Worm (Caenorhabditis elegans): Measurements from ENCODE around the gene ocr-1.

Gene ocr-1

ce11 chrV:10720303-10720847 is 43.8 kb upstream of the ocr-1 start (continued):
- TF ChIP-seq tbx-7 (tag; optimal IDR thresholded peaks at IDR 0.05): no peak
- no peak for TF ChIP-seq K02D7.2 (tag; optimal IDR thresholded peaks at IDR 0.05)
- TF ChIP-seq sdc-2 (tag; optimal IDR thresholded peaks at IDR 0.05): no peak
- TF ChIP-seq C08G9.2 (tag; optimal IDR thresholded peaks at IDR 0.05): no peak

- TF ChIP-seq eyg-1 (tag; optimal IDR thresholded peaks at IDR 0.05) (no peak), ceh-2 (tag; optimal IDR thresholded peaks at IDR 0.05) (no peak), nfya-1 (tag; optimal IDR thresholded peaks at IDR 0.05) (no peak), lin-11 (tag; optimal IDR thresholded peaks at IDR 0.05) (no peak), ceh-45 (GFP tag; IDR thresholded peaks at IDR 0.05) (no peak), C08G9.2 (tag; optimal IDR thresholded peaks at IDR 0.05) (no peak), ceh-34 (tag; optimal IDR thresholded peaks at IDR 0.05) (no peak), ttx-3 (tag; optimal IDR thresholded peaks at IDR 0.05) (no peak), sdc-2 (tag; optimal IDR thresholded peaks at IDR 0.05) (no peak), zip-5 (tag; optimal IDR thresholded peaks at IDR 0.05) (no peak), elt-2 (tag; optimal IDR thresholded peaks at IDR 0.05) (no peak), fkh-10 (GFP tag; optimal IDR thresholded peaks at IDR 0.05) (no peak), unc-3 (GFP tag; conservative IDR thresholded peaks at IDR 0.05) (no peak), unc-3 (tag; optimal IDR thresholded peaks at IDR 0.05) (no peak), unc-55 (GFP tag; optimal IDR thresholded peaks at IDR 0.05) (no peak), sox-4 (tag; optimal IDR thresholded peaks at IDR 0.05) (no peak), unc-42 (tag; optimal IDR thresholded peaks at IDR 0.05) (no peak), C38D4.7 (GFP tag; optimal IDR thresholded peaks at IDR 0.05) (no peak), pqm-1 (tag; optimal IDR thresholded peaks at IDR 0.05) (no peak), gmeb-2 (tag; optimal IDR thresholded peaks at IDR 0.05) (no peak), pat-9 (tag; optimal IDR thresholded peaks at IDR 0.05) (no peak)
These were observed 43.3 kb upstream of the ocr-1 start for ce11 chrV:10720876-10721275.

- TF ChIP-seq ceh-31 (tag; optimal IDR thresholded peaks at IDR 0.05) (peak; percentile 2), dve-1 (tag; optimal IDR thresholded peaks at IDR 0.05) (no peak), C08G9.2 (tag; optimal IDR thresholded peaks at IDR 0.05) (no peak), unc-42 (tag; optimal IDR thresholded peaks at IDR 0.05) (peak; percentile 99)
These were observed 42.9 kb upstream of the ocr-1 start for ce11 chrV:10721304-10721703.

ce11 chrV:10721912-10722426 is 42.2 kb upstream of the ocr-1 start:
- TF ChIP-seq npax-4 (tag; optimal IDR thresholded peaks at IDR 0.05) (no peak), unc-3 (GFP tag; conservative IDR thresholded peaks at IDR 0.05) (no peak), unc-3 (tag; optimal IDR thresholded peaks at IDR 0.05) (no peak), rnt-1 (tag; optimal IDR thresholded peaks at IDR 0.05) (no peak), nhr-11 (tag; optimal IDR thresholded peaks at IDR 0.05) (no peak), ceh-19 (GFP tag; optimal IDR thresholded peaks at IDR 0.05) (no peak), ama-1 (optimal IDR thresholded peaks at IDR 0.05) (no peak), fkh-6 (tag; optimal IDR thresholded peaks at IDR 0.05) (no peak), unc-86 (tag; optimal IDR thresholded peaks at IDR 0.05) (no peak), fkh-10 (GFP tag; optimal IDR thresholded peaks at IDR 0.05) (no peak), hlh-13 (GFP tag; optimal IDR thresholded peaks at IDR 0.05) (no peak), eyg-1 (tag; optimal IDR thresholded peaks at IDR 0.05) (no peak)

- TF ChIP-seq elt-2 (tag; optimal IDR thresholded peaks at IDR 0.05) (no peak), ref-2 (tag; optimal IDR thresholded peaks at IDR 0.05) (no peak), ztf-16 (tag; optimal IDR thresholded peaks at IDR 0.05) (no peak), pat-9 (tag; optimal IDR thresholded peaks at IDR 0.05) (no peak), F13H6.1 (tag; optimal IDR thresholded peaks at IDR 0.05) (no peak), ceh-34 (tag; optimal IDR thresholded peaks at IDR 0.05) (no peak), hlh-30 (tag; optimal IDR thresholded peaks at IDR 0.05; ENCODE audit: insufficient read depth) (peak; percentile 42)
These were observed 41.6 kb upstream of the ocr-1 start for ce11 chrV:10722595-10722994.
